Fruit fly (Drosophila melanogaster): ENCODE data around the gene CG5516.

dm6 chr3R:15993139-15993804 lies 29.6 kb downstream of the CG5516 start:
- no peak for TF ChIP-seq cnc (optimal IDR thresholded peaks at IDR 0.05)
- no peak for TF ChIP-seq Crg-1 (GFP tag; optimal IDR thresholded peaks at IDR 0.05)
- TF ChIP-seq pad (GFP tag; optimal IDR thresholded peaks at IDR 0.05), result peak; percentile 16
- TF ChIP-seq CG33017 (tag; optimal IDR thresholded peaks at IDR 0.05), result no peak
- TF ChIP-seq CG7045 (GFP tag; optimal IDR thresholded peaks at IDR 0.05), result no peak
- peak; percentile 62 for TF ChIP-seq Clk (GFP tag; optimal IDR thresholded peaks at IDR 0.05)
- TF ChIP-seq tj (GFP tag; optimal IDR thresholded peaks at IDR 0.05), result peak; percentile 46
- TF ChIP-seq CG5204 (GFP tag; optimal IDR thresholded peaks at IDR 0.05), result no peak
- no peak for TF ChIP-seq Hr96 (GFP tag; optimal IDR thresholded peaks at IDR 0.05)
- peak; percentile 64 for TF ChIP-seq toe (GFP tag; optimal IDR thresholded peaks at IDR 0.05)
- TF ChIP-seq CG11617 (GFP tag; optimal IDR thresholded peaks at IDR 0.05), result no peak

All from whole organism, adult.